Worm (Caenorhabditis elegans): ENCODE measurements around the gene her-1.

Gene her-1

DNA sequence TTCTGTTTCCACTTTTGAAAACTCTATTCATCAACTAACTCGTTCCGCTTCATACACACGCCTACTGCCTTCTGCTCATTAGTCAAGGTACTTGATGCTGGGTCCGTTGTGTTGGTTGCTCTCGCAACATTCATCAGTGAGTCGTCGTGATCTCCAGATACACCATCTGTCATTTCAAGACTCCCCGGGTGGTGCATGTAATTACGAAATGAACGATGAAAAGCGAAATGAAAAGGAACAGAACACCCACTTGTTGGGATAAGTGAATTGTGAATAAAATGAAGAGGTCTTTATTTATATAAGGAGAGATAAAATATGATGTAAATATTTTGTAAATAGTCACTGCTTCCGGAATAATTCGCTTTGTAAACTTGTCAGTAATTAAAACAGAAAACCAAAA lies 32.9 kb upstream of the her-1 start:
- TF ChIP-seq ceh-39 (tag; optimal IDR thresholded peaks at IDR 0.05) (no peak), bed-3 (GFP tag; optimal IDR thresholded peaks at IDR 0.05) (no peak), lin-32 (GFP tag; optimal IDR thresholded peaks at IDR 0.05) (peak; percentile 8), ces-1 (GFP tag; optimal IDR thresholded peaks at IDR 0.05) (peak; percentile 76), unc-62 (GFP tag; optimal IDR thresholded peaks at IDR 0.05) (no peak), tbx-8 (GFP tag; optimal IDR thresholded peaks at IDR 0.05) (no peak), mab-5 (tag; optimal IDR thresholded peaks at IDR 0.05) (no peak), cnd-1 (tag; optimal IDR thresholded peaks at IDR 0.05) (peak; percentile 85)

DNA sequence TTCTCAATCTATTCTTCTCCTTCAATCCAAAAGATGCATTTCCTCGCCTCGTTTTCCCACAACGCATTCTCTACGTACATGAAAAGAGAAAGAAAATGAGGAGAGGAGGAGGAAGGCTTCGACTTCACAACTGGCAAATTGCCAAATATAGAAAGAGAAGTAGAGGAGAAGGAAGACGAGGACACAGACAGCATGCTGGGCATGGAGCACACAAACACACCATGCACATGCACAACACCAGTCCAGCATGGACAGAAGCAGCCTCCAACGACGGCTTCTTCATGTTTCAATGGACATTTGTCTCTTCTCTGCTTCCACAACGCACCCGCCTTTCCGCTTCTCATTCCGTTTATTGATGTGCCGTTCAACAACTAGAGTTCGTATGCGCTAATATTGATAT lies 32.2 kb upstream of the her-1 start:
- TF ChIP-seq lsy-2 (tag; optimal IDR thresholded peaks at IDR 0.05): peak; percentile 10
- TF ChIP-seq nhr-237 (tag; optimal IDR thresholded peaks at IDR 0.05): no peak
- TF ChIP-seq ham-2 (GFP tag; optimal IDR thresholded peaks at IDR 0.05): no peak
- TF ChIP-seq ces-1 (GFP tag; optimal IDR thresholded peaks at IDR 0.05): peak; percentile 65
- TF ChIP-seq mep-1 (tag; optimal IDR thresholded peaks at IDR 0.05): peak; percentile 32
- no peak for TF ChIP-seq flh-1 (GFP tag; optimal IDR thresholded peaks at IDR 0.05)
- peak; percentile 38 for TF ChIP-seq unc-39 (tag; optimal IDR thresholded peaks at IDR 0.05)
- no peak for TF ChIP-seq zip-8 (tag; optimal IDR thresholded peaks at IDR 0.05)

DNA sequence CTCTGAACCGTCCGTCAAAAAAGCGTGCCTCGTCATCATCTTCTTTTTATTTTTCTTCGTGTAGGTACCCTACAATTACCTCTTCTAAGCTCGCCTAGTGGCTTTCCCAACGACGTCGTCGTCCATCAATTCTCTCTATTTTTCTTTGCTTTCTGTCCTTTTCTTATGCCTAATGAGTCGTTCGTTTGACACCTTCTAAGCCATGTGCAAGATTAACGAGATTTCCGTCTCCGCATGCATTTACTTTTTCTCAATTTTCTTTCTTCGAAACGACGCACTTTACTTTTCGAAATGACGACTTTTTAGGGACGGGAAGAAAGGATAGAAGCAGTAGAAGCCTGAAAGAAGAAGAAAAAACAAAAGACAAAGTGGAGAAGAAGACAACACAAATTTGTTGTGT lies 30.4 kb upstream of the her-1 start, which contains the start of gene ZK287.1:
ZK287.1 (plus strand) TSS at position 301 of the 400 bp plus-strand sequence.
- TF ChIP-seq nhr-76 (tag; optimal IDR thresholded peaks at IDR 0.05) (no peak), ces-1 (GFP tag; optimal IDR thresholded peaks at IDR 0.05) (peak; percentile 62)

DNA sequence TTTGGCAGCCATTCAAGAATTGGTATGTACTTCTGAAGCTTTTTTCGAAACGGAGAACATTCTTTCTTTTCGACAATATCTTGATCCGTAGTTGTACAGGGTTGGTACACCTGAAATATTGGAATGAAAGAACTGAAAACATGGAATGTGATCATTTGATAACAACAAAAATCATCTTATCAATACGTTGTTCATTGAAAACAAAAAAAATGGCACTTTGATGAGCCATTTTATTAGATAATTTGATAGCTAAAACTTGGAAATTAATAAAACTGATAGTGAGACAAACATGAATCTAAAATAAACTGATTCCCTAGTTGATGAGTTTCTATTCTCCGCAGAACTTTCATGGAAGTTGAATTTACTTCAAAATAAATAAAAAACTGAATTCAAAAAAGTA lies 24.3 kb upstream of the her-1 start:
- TF ChIP-seq snpc-4 (tag; optimal IDR thresholded peaks at IDR 0.05): no peak
- no peak for TF ChIP-seq ztf-11 (tag; optimal IDR thresholded peaks at IDR 0.05)
- no peak for TF ChIP-seq sem-2 (GFP tag; optimal IDR thresholded peaks at IDR 0.05)
- no peak for TF ChIP-seq tbx-8 (GFP tag; optimal IDR thresholded peaks at IDR 0.05)
- TF ChIP-seq cnd-1 (tag; optimal IDR thresholded peaks at IDR 0.05): no peak
- TF ChIP-seq nhr-76 (tag; optimal IDR thresholded peaks at IDR 0.05): no peak
- no peak for TF ChIP-seq M03D4.4 (tag; optimal IDR thresholded peaks at IDR 0.05)

DNA sequence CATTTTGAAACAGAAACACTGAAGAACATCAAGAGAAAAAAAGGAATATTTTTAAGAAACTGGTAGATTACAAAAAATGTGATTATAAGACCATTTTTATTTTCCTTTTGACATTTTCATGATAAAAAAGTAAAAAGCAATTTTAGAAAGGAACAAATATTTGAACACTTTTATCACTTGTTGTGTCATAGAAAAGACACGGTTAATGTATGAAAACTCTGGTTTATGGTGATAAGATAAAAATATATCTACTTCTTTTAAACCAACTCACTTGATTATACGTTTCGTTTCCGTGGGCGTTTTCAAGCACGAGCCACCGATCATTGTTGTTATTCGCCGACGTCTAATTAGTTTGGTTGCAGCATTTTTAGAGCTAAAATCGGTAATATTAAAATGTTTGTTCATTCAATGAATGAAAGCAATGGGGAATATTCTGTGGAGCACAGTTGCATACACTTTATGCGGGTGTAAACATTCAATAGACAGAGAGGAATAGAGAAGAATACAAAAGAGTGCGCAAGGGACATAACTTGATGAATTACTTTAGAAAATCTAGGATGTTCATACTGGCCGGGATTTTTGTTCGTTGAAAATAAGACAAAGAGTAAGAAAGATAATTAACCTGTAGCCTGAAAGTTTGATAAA lies 23.5 kb upstream of the her-1 start, which contains the start of gene sulp-8:
sulp-8 (minus strand) TSS at position 469 of the 645 bp plus-strand sequence.
- TF ChIP-seq pha-4 (tag; optimal IDR thresholded peaks at IDR 0.05) (peak; percentile 57), lsy-2 (tag; optimal IDR thresholded peaks at IDR 0.05) (no peak)

DNA sequence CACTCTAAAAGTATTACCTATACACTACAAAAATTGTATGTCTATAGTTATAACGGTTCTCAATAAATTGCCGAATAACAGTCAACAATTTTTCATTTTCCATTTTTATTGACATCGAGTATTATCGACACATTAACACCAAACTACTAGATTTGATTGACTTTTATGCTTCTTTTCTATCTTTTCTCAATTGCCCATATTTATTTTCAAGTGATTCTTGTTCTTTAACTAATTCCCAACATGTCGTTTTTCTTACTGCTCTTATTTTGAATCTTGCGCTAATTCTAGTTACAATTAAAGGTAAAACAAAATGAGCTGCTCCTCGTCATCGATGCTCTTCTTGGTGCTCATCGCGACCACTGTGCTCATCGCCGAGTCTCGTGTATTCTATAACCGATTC lies 18.8 kb upstream of the her-1 start, which contains the start of gene cthd-1:
cthd-1 (plus strand) TSS at position 301 of the 400 bp plus-strand sequence.
- no peak for TF ChIP-seq nhr-12 (tag; optimal IDR thresholded peaks at IDR 0.05)
- no peak for TF ChIP-seq unc-120 (tag; optimal IDR thresholded peaks at IDR 0.05; ENCODE audit: poor library complexity, severe bottlenecking)
- TF ChIP-seq lin-32 (GFP tag; optimal IDR thresholded peaks at IDR 0.05): no peak
- no peak for TF ChIP-seq elt-1 (tag; optimal IDR thresholded peaks at IDR 0.05; ENCODE audit: borderline replicate concordance, insufficient read depth)
- TF ChIP-seq blmp-1 (tag; optimal IDR thresholded peaks at IDR 0.05): no peak
- TF ChIP-seq ceh-43 (GFP tag; optimal IDR thresholded peaks at IDR 0.05): no peak
- TF ChIP-seq ztf-11 (tag; optimal IDR thresholded peaks at IDR 0.05): no peak
- no peak for TF ChIP-seq tbx-8 (GFP tag; optimal IDR thresholded peaks at IDR 0.05)
- TF ChIP-seq nhr-28 (tag; optimal IDR thresholded peaks at IDR 0.05): no peak
- TF ChIP-seq mep-1 (tag; optimal IDR thresholded peaks at IDR 0.05): no peak
- no peak for TF ChIP-seq unc-39 (tag; optimal IDR thresholded peaks at IDR 0.05)
- no peak for TF ChIP-seq nhr-76 (tag; optimal IDR thresholded peaks at IDR 0.05)
- TF ChIP-seq hlh-1 (tag; optimal IDR thresholded peaks at IDR 0.05): no peak
- TF ChIP-seq nhr-237 (tag; optimal IDR thresholded peaks at IDR 0.05): no peak
- TF ChIP-seq mls-2 (tag; optimal IDR thresholded peaks at IDR 0.05): no peak
- no peak for TF ChIP-seq zip-8 (tag; optimal IDR thresholded peaks at IDR 0.05)
- no peak for TF ChIP-seq cnd-1 (tag; optimal IDR thresholded peaks at IDR 0.05)
- TF ChIP-seq elt-3 (tag; optimal IDR thresholded peaks at IDR 0.05): no peak
- TF ChIP-seq mab-5 (tag; optimal IDR thresholded peaks at IDR 0.05): no peak
- TF ChIP-seq pha-4 (tag; optimal IDR thresholded peaks at IDR 0.05): no peak

Measured in whole organism, mixed stage, embryonic.